Worm (Caenorhabditis elegans) whole organism, L4/young adult: ENCODE data around the gene nhr-137.

ENCODE experiments used
- W03F9.2 ChIP-seq: fragments of 150-350 bp; optimal IDR thresholded peaks from 2 replicates; lab custom pipeline; 2014; ENCODE audit warnings: missing biosample characterization, missing genetic modification characterization
- dao-5 ChIP-seq: sonication (generic microtip); optimal IDR thresholded peaks from 2 replicates; lab custom pipeline; 2016; ENCODE audit warnings: missing genotype, missing genetic modification characterization, moderate library complexity, missing compliant biosample characterization
- him-1 ChIP-seq: sonication (generic microtip); optimal IDR thresholded peaks from 2 replicates; lab custom pipeline; 2016; ENCODE audit warnings: missing genotype, missing genetic modification reagents, missing genetic modification characterization, missing compliant biosample characterization

DNA sequence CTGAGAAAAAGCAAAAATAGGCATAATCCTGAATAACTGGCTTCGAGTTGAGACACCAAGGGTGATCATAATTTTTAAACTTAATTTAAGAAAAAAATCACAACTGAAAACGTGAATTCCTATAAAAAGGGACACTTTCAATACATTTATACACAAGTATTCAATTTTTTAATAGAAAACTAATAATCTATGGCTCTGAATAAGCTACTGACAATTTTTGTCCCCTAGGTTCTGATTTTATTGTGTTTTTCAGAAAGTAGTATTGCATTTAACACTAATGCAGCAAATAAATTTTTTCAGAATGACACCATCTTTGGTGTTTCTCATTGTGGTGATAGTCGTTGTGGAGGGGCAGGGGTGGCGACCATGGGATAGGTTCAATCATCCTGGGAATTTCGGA is 44.5 kb upstream of the nhr-137 start, which contains the start of gene nas-11:
- TF ChIP-seq him-1 (tag; lab: Kevin White, UChicago) (no peak), dao-5 (tag; lab: Kevin White, UChicago) (no peak), W03F9.2 (tag; lab: Kevin White, UChicago) (no peak)
